Worm (Caenorhabditis elegans) whole organism, L4 larva: ENCODE data around the gene F08G2.7.

Source experiments
- D1046.2 ChIP-seq: fragments of 200-800 bp; sonication (Bioruptor generic); IDR thresholded peaks from 2 replicates; pipeline ENCODE4 v1.3.6; 2022; ENCODE audit warnings: missing genetic modification characterization, missing compliant biosample characterization
- F26F4.8 ChIP-seq: fragments of 200-800 bp; sonication (Bioruptor generic); conservative IDR thresholded peaks from 2 replicates; pipeline ENCODE4 v1.3.6; 2022; ENCODE audit warnings: missing genetic modification characterization, missing compliant biosample characterization
- F37D6.2 ChIP-seq: sonication (generic microtip); optimal IDR thresholded peaks from 2 replicates; lab custom pipeline; 2016; ENCODE audit warnings: mild to moderate bottlenecking, missing genetic modification characterization, missing compliant biosample characterization
- F49E8.2 ChIP-seq: sonication (generic microtip); optimal IDR thresholded peaks from 2 replicates; lab custom pipeline; 2016; ENCODE audit warnings: missing compliant biosample characterization, mild to moderate bottlenecking, missing genetic modification characterization, borderline replicate concordance
- Y5F2A.4 ChIP-seq: fragments of 200-800 bp; sonication (Bioruptor generic); optimal IDR thresholded peaks from 2 replicates; lab custom pipeline; 2018; ENCODE audit warnings: mild to moderate bottlenecking, missing genetic modification characterization, missing compliant biosample characterization
- ZK337.2 ChIP-seq: fragments of 200-800 bp; sonication (Bioruptor generic); IDR thresholded peaks from 2 replicates; pipeline ENCODE4 v1.3.6; 2022; ENCODE audit warnings: missing genetic modification reagents, missing genetic modification characterization, missing compliant biosample characterization
- ceh-20 ChIP-seq: fragments of 200-800 bp; sonication (Bioruptor generic); IDR thresholded peaks from 2 replicates; pipeline ENCODE4 v1.3.6; 2022; ENCODE audit warnings: missing genetic modification reagents, missing genetic modification characterization, missing compliant biosample characterization
- ctbp-1 ChIP-seq: fragments of 200-800 bp; sonication (Bioruptor generic); IDR thresholded peaks from 2 replicates; pipeline ENCODE4 v1.3.6; 2022; ENCODE audit warnings: missing genetic modification reagents, missing genetic modification characterization, missing compliant biosample characterization
- daf-16 ChIP-seq, 3 experiments: sonication (generic microtip); optimal IDR thresholded peaks; 2 replicates each; lab custom pipeline; 2016 to 2017; ENCODE audit warnings: missing genetic modification characterization in 3 of 3, missing genetic modification reagents in 3 of 3, mild to moderate bottlenecking in 2 of 3, missing compliant biosample characterization in 2 of 3, missing biosample characterization in 1 of 3, moderate library complexity in 1 of 3
- dmd-6 ChIP-seq: fragments of 200-800 bp; sonication (Bioruptor generic); IDR thresholded peaks from 2 replicates; pipeline ENCODE4 v1.3.6; 2022; ENCODE audit warnings: missing genetic modification reagents, missing genetic modification characterization, missing compliant biosample characterization
- dmd-9 ChIP-seq: fragments of 200-800 bp; sonication (Bioruptor generic); IDR thresholded peaks from 2 replicates; pipeline ENCODE4 v1.3.6; 2022; ENCODE audit warnings: missing genetic modification reagents, missing genetic modification characterization, missing compliant biosample characterization
- dpl-1 ChIP-seq: fragments of 150-350 bp; optimal IDR thresholded peaks from 2 replicates; lab custom pipeline; 2014; ENCODE audit warnings: missing biosample characterization, missing genetic modification reagents, missing genetic modification characterization
- dve-1 ChIP-seq: sonication (generic microtip); optimal IDR thresholded peaks from 2 replicates; lab custom pipeline; 2017; ENCODE audit warnings: antibody characterized with exemption, mild to moderate bottlenecking, missing genetic modification characterization, missing compliant biosample characterization; ENCODE audit not compliant: insufficient read depth
- fkh-10 ChIP-seq: fragments of 150-350 bp; optimal IDR thresholded peaks from 2 replicates; lab custom pipeline; 2014; ENCODE audit warnings: missing biosample characterization, missing genetic modification reagents, missing genetic modification characterization
- hif-1 ChIP-seq, 2 experiments: sonication (generic microtip); optimal IDR thresholded peaks; 2 replicates each; lab custom pipeline; 2016 to 2017; ENCODE audit warnings: missing compliant biosample characterization in 2 of 2, missing genetic modification characterization in 2 of 2, missing genetic modification reagents in 2 of 2, missing genotype in 2 of 2, mild to moderate bottlenecking in 1 of 2
- hlh-11 ChIP-seq: fragments of 200-800 bp; sonication (Bioruptor generic); optimal IDR thresholded peaks from 2 replicates; lab custom pipeline; 2018; ENCODE audit warnings: mild to moderate bottlenecking, missing genetic modification characterization, missing compliant biosample characterization
- hlh-30 ChIP-seq: sonication (generic microtip); optimal IDR thresholded peaks from 2 replicates; lab custom pipeline; 2017; ENCODE audit warnings: antibody characterized with exemption, mild to moderate bottlenecking, missing genetic modification characterization, missing compliant biosample characterization; ENCODE audit not compliant: insufficient read depth
- hmg-1.1 ChIP-seq: fragments of 200-800 bp; sonication (Bioruptor generic); IDR thresholded peaks from 2 replicates; pipeline ENCODE4 v1.3.6; 2022; ENCODE audit warnings: missing genetic modification reagents, missing genetic modification characterization, missing compliant biosample characterization
- jun-1 ChIP-seq: fragments of 150-350 bp; optimal IDR thresholded peaks from 2 replicates; lab custom pipeline; 2014; ENCODE audit warnings: missing biosample characterization, missing genetic modification reagents, missing genetic modification characterization
- lin-13 ChIP-seq: fragments of 150-350 bp; optimal IDR thresholded peaks from 2 replicates; lab custom pipeline; 2014; ENCODE audit warnings: missing biosample characterization, missing genetic modification reagents, missing genetic modification characterization
- lin-15B ChIP-seq: fragments of 150-350 bp; sonication (generic microtip); optimal IDR thresholded peaks from 3 replicates; lab custom pipeline; 2014; ENCODE audit warnings: missing biosample characterization, missing genetic modification characterization
- lin-38 ChIP-seq: fragments of 200-800 bp; sonication (Bioruptor generic); IDR thresholded peaks from 2 replicates; pipeline ENCODE4 v1.3.6; 2022; ENCODE audit warnings: missing genetic modification reagents, missing genetic modification characterization, missing compliant biosample characterization
- lir-3 ChIP-seq: sonication (generic microtip); optimal IDR thresholded peaks from 2 replicates; lab custom pipeline; 2016; ENCODE audit warnings: mild to moderate bottlenecking, missing genetic modification characterization, missing compliant biosample characterization
- lsy-2 ChIP-seq, 2 experiments: fragments of 150-350 bp in 1 of 2; sonication (generic microtip) in 1 of 2; optimal IDR thresholded peaks; 2 replicates each; lab custom pipeline; 2014 to 2017; ENCODE audit warnings: missing biosample characterization in 2 of 2, missing genetic modification characterization in 2 of 2
- madf-5 ChIP-seq, 2 experiments: fragments of 200-800 bp; sonication (Bioruptor generic); IDR thresholded peaks; 2 replicates each; pipeline ENCODE4 v1.3.6; 2022; ENCODE audit warnings: missing compliant biosample characterization in 2 of 2, missing genetic modification characterization in 2 of 2
- mep-1 ChIP-seq: fragments of 150-350 bp; sonication (generic microtip); optimal IDR thresholded peaks from 3 replicates; lab custom pipeline; 2014; ENCODE audit warnings: missing biosample characterization, missing genetic modification characterization
- mes-2 ChIP-seq: sonication (generic microtip); optimal IDR thresholded peaks from 2 replicates; lab custom pipeline; 2016; ENCODE audit warnings: missing genotype, mild to moderate bottlenecking, missing genetic modification characterization, missing compliant biosample characterization; ENCODE audit not compliant: poor library complexity, severe bottlenecking
- nhr-11 ChIP-seq: fragments of 150-350 bp; optimal IDR thresholded peaks from 2 replicates; lab custom pipeline; 2014; ENCODE audit warnings: missing biosample characterization, missing genetic modification characterization
- nhr-25 ChIP-seq: sonication (generic microtip); optimal IDR thresholded peaks from 2 replicates; lab custom pipeline; 2017; ENCODE audit warnings: missing genetic modification characterization, mild to moderate bottlenecking, missing compliant biosample characterization, antibody characterized with exemption, moderate library complexity, borderline replicate concordance; ENCODE audit not compliant: insufficient read depth
- nhr-41 ChIP-seq: fragments of 200-800 bp; sonication (Bioruptor generic); IDR thresholded peaks from 2 replicates; pipeline ENCODE4 v1.3.6; 2022; ENCODE audit warnings: missing genetic modification reagents, missing genetic modification characterization, missing compliant biosample characterization
- nhr-42 ChIP-seq: fragments of 200-800 bp; sonication (Bioruptor generic); IDR thresholded peaks from 2 replicates; pipeline ENCODE4 v1.3.6; 2022; ENCODE audit warnings: missing genetic modification characterization, missing compliant biosample characterization
- nhr-6 ChIP-seq: fragments of 150-350 bp; optimal IDR thresholded peaks from 2 replicates; lab custom pipeline; 2014; ENCODE audit warnings: missing biosample characterization, missing genetic modification characterization
- nhr-77 ChIP-seq: fragments of 150-350 bp; optimal IDR thresholded peaks from 2 replicates; lab custom pipeline; 2014; ENCODE audit warnings: missing biosample characterization, missing genetic modification characterization
- pha-4 ChIP-seq, 2 experiments: fragments of 150-350 bp in 1 of 2; fragments of 200-800 bp in 1 of 2; sonication (Bioruptor generic) in 1 of 2; IDR thresholded peaks in 1 of 2; optimal IDR thresholded peaks in 1 of 2; 2 replicates each; pipeline versions ENCODE4 v1.3.6 to Lab custom; 2014 to 2022; ENCODE audit warnings: missing genetic modification characterization in 2 of 2, missing genetic modification reagents in 2 of 2, missing biosample characterization in 1 of 2, missing compliant biosample characterization in 1 of 2
- rbr-2 ChIP-seq: sonication (generic microtip); optimal IDR thresholded peaks from 2 replicates; lab custom pipeline; 2016; ENCODE audit warnings: missing genotype, missing genetic modification characterization, missing compliant biosample characterization
- sdz-12 ChIP-seq: fragments of 200-800 bp; sonication (Bioruptor generic); optimal IDR thresholded peaks from 2 replicates; lab custom pipeline; 2018; ENCODE audit warnings: mild to moderate bottlenecking, missing genetic modification characterization, missing compliant biosample characterization
- set-16 ChIP-seq: fragments of 200-800 bp; sonication (Bioruptor generic); IDR thresholded peaks from 2 replicates; pipeline ENCODE4 v1.3.6; 2022; ENCODE audit warnings: missing genetic modification reagents, missing genetic modification characterization, missing compliant biosample characterization
- skn-1 ChIP-seq: fragments of 150-350 bp; optimal IDR thresholded peaks from 2 replicates; lab custom pipeline; 2014; ENCODE audit warnings: missing biosample characterization, missing genetic modification characterization
- snpc-4 ChIP-seq: fragments of 150-350 bp; optimal IDR thresholded peaks from 2 replicates; lab custom pipeline; 2014; ENCODE audit warnings: missing biosample characterization, missing genetic modification characterization
- spr-3 ChIP-seq: fragments of 200-800 bp; sonication (Bioruptor generic); optimal IDR thresholded peaks from 2 replicates; lab custom pipeline; 2018; ENCODE audit warnings: mild to moderate bottlenecking, missing genetic modification characterization, missing compliant biosample characterization
- unc-130 ChIP-seq: sonication (generic microtip); optimal IDR thresholded peaks from 2 replicates; lab custom pipeline; 2016; ENCODE audit warnings: missing genetic modification reagents, missing genetic modification characterization, missing compliant biosample characterization
- unc-62 ChIP-seq, 3 experiments: fragments of 150-350 bp in 1 of 3; sonication (generic microtip); optimal IDR thresholded peaks in 2 of 3; peaks in 1 of 3; 1 replicate in 1 of 3; 2 replicates in 2 of 3; lab custom pipeline; 2014 to 2017; ENCODE audit warnings: missing biosample characterization in 3 of 3, missing genetic modification characterization in 3 of 3, missing genetic modification reagents in 3 of 3, missing genotype in 1 of 3

The F08G2.7 gene

DNA sequence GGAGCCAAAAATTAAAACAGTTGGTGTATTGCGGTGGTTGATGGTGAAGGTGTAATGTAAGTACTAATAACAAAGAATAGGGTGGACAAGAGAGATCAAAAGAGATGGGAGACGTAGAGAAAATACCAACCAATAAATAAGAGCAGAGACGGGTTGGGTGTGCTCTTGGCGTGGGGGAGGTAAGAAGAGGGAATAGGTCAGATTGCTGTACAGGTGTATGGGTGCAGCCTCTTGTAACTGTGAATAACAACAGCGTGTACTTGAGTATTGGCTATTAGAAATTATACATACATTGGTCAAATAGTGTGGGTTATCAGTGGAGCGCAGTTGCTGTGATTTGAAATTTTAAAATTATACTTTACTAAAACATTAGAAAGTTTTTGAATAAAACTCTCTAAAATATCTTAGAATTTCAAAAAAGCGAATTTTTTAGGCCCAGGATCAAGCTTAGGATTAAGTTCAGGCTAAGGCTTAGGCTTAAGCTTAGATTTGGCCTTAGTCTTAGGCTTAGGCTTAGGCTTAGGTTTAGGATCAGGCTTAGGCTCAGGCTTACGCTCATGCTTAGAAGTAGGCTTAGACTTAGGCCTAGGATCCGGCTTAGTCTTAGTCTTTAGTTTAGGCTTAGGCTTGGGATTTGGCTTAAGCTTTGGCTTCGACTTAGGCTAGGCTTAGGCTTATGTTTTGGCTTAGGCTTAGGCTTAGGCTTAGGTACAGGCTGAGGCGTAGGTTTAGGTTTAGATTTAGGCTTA, at the start of gene F08G2.7:
Gene F08G2.7 (minus strand): TSS at position 51 of the 749 bp plus-strand sequence.
- TF ChIP-seq unc-62 (GFP tag; optimal IDR thresholded peaks at IDR 0.05 in 1 of 2; lab: Kevin White, UChicago) (peak in 1 of 2 experiments; percentile 45), unc-62 (tag; optimal IDR thresholded peaks at IDR 0.05; lab: Kevin White, UChicago) (no peak), spr-3 (no peak)

DNA sequence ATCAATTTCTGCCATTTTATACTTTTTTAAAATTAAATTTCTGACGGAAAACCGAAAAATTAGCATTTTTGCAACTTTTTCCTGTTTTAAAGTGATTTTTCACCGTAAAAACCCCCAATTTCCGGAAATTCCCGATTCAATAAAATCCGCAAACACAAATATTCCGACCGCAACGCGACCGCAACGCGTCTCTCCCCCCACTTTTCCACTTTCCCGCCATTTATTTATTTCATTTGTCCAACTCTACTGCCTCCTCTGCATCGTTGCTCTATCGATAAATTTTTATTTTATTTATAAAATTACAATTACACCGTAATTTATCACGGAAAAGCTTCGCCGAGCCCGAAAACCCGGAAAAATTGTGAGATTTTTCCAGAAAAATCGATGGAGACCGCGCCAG, 47.3 kb upstream of the F08G2.7 start, which contains the start of gene mcd-1:
Gene mcd-1 (plus strand): TSS at position 267 of the 400 bp plus-strand sequence.
- TF ChIP-seq dpl-1: peak; percentile 78
- peak; percentile 5 for TF ChIP-seq fkh-10 (GFP tag; lab: Kevin White, UChicago)
- TF ChIP-seq skn-1: no peak
- peak; percentile 5 for TF ChIP-seq unc-130 (GFP tag; lab: Kevin White, UChicago)
- TF ChIP-seq dmd-6 (GFP tag; lab: Robert Waterston, UW): peak; percentile 29; the same call in 1 of the 2 replicates
- TF ChIP-seq mes-2 (tag; lab: Kevin White, UChicago): peak; percentile 71
- 0 out of 2 replicates have a peak, but pooled peaks have one; percentile 60 for TF ChIP-seq nhr-42 (GFP tag; lab: Robert Waterston, UW)
- TF ChIP-seq ceh-20 (GFP tag; lab: Robert Waterston, UW): 0 out of 2 replicates have a peak, but pooled peaks have one; percentile 20
- TF ChIP-seq rbr-2: peak; percentile 61
- no peak for TF ChIP-seq nhr-41 (GFP tag; lab: Robert Waterston, UW)
- TF ChIP-seq nhr-6 (tag; lab: Kevin White, UChicago): peak; percentile 60
- no peak for TF ChIP-seq ZK337.2 (GFP tag; lab: Robert Waterston, UW)
- peak; percentile 19 for TF ChIP-seq hlh-11 (tag; lab: Kevin White, UChicago)
- no peak for TF ChIP-seq sdz-12 (GFP tag; lab: Kevin White, UChicago)
- no peak for TF ChIP-seq nhr-11 (tag; lab: Kevin White, UChicago)
- 0 out of 2 replicates have a peak, but pooled peaks have one; percentile 22 for TF ChIP-seq ctbp-1 (GFP tag; lab: Robert Waterston, UW)
- peak; percentile 89 for TF ChIP-seq nhr-77 (tag; lab: Kevin White, UChicago)
- TF ChIP-seq unc-62 (GFP tag; optimal IDR thresholded peaks at IDR 0.05 in 1 of 2; lab: Kevin White, UChicago): peak in 1 of 2 experiments; percentile 21
- no peak for TF ChIP-seq unc-62 (tag; optimal IDR thresholded peaks at IDR 0.05; lab: Kevin White, UChicago)
- TF ChIP-seq F49E8.2 (tag; lab: Kevin White, UChicago): no peak
- peak in 1 of 2 experiments; percentile 42 for TF ChIP-seq hif-1 (tag; optimal IDR thresholded peaks at IDR 0.05; lab: Kevin White, UChicago)
- no peak for TF ChIP-seq daf-16 (GFP tag; optimal IDR thresholded peaks at IDR 0.05; lab: Kevin White, UChicago)
- TF ChIP-seq daf-16 (tag; optimal IDR thresholded peaks at IDR 0.05; lab: Kevin White, UChicago): peak; percentile 23
- TF ChIP-seq hmg-1.1 (GFP tag; lab: Robert Waterston, UW): peak; percentile 51; the same call in 1 of the 2 replicates
- TF ChIP-seq lin-13 (GFP tag; lab: Kevin White, UChicago): peak; percentile 16
- no peak for TF ChIP-seq pha-4 (GFP tag; IDR thresholded peaks at IDR 0.05; lab: Robert Waterston, UW)
- peak; percentile 1 for TF ChIP-seq pha-4 (tag; optimal IDR thresholded peaks at IDR 0.05; lab: Kevin White, UChicago)
- no peak for TF ChIP-seq F26F4.8 (GFP tag; lab: Robert Waterston, UW)
- no peak for TF ChIP-seq snpc-4
- TF ChIP-seq lin-38 (GFP tag; lab: Robert Waterston, UW): peak; percentile 84
- no peak for TF ChIP-seq jun-1 (tag; lab: Kevin White, UChicago)
- peak; percentile 11 for TF ChIP-seq lin-15B
- no peak for TF ChIP-seq D1046.2
- TF ChIP-seq nhr-25 (tag; lab: Kevin White, UChicago): no peak
- TF ChIP-seq Y5F2A.4 (GFP tag; lab: Kevin White, UChicago): no peak
- TF ChIP-seq F37D6.2 (tag; lab: Kevin White, UChicago): peak; percentile 22
- peak; percentile 43 for TF ChIP-seq hlh-30 (tag; lab: Kevin White, UChicago)
- peak; percentile 56 for TF ChIP-seq mep-1 (tag; lab: Kevin White, UChicago)
- TF ChIP-seq dmd-9: no peak
- peak in 1 of 2 experiments; percentile 83 for TF ChIP-seq lsy-2 (tag; optimal IDR thresholded peaks at IDR 0.05; lab: Kevin White, UChicago)
- no peak for TF ChIP-seq madf-5 (GFP tag; IDR thresholded peaks at IDR 0.05; lab: Robert Waterston, UW)
- no peak for TF ChIP-seq lir-3 (tag; lab: Kevin White, UChicago)
- no peak for TF ChIP-seq set-16
- peak; percentile 62 for TF ChIP-seq dve-1 (tag; lab: Kevin White, UChicago)
